Fruit fly (Drosophila melanogaster) whole organism, embryonic: ENCODE data around the gene Swip-1.

Experiments
- Awh ChIP-seq: fragments of 200-800 bp; sonication (Bioruptor generic); IDR thresholded peaks from 2 replicates; pipeline ENCODE4, ENCODE4 v1.3.6; 2022; ENCODE audit warnings: missing biosample characterization, missing genetic modification characterization
- B-H2 ChIP-seq: fragments of 200-800 bp; sonication (Bioruptor generic); optimal IDR thresholded peaks from 2 replicates; lab custom pipeline; 2018; ENCODE audit warnings: missing biosample characterization, mild to moderate bottlenecking, missing genetic modification characterization
- Blimp-1 ChIP-seq: fragments of 200-800 bp; sonication (Bioruptor generic); optimal IDR thresholded peaks from 3 replicates; lab custom pipeline; 2018; ENCODE audit warnings: missing biosample characterization, missing genetic modification characterization, mild to moderate bottlenecking, moderate library complexity, missing genetic modification reagents
- C15 ChIP-seq: fragments of 200-800 bp; sonication (Bioruptor generic); IDR thresholded peaks from 3 replicates; pipeline ENCODE4 v1.3.6; 2022; ENCODE audit warnings: missing biosample characterization, missing genetic modification characterization
- CG10979 ChIP-seq: fragments of 200-800 bp; sonication (Bioruptor generic); optimal IDR thresholded peaks from 2 replicates; lab custom pipeline; 2018; ENCODE audit warnings: missing biosample characterization, mild to moderate bottlenecking, missing genetic modification characterization, moderate library complexity
- CG12299 ChIP-seq: fragments of 200-800 bp; sonication (Bioruptor generic); optimal IDR thresholded peaks from 2 replicates; lab custom pipeline; 2018; ENCODE audit warnings: missing biosample characterization, mild to moderate bottlenecking, missing genetic modification characterization
- CG12769 ChIP-seq: fragments of 200-800 bp; sonication (Bioruptor generic); optimal IDR thresholded peaks from 2 replicates; lab custom pipeline; 2019; ENCODE audit warnings: missing biosample characterization, mild to moderate bottlenecking, missing genetic modification characterization, moderate library complexity
- CG14441 ChIP-seq: fragments of 200-800 bp; sonication (Bioruptor generic); IDR thresholded peaks from 2 replicates; pipeline ENCODE4 v1.3.6; 2022; ENCODE audit warnings: missing biosample characterization, missing genetic modification characterization
- CG15514 ChIP-seq: fragments of 200-800 bp; sonication (Bioruptor generic); optimal IDR thresholded peaks from 3 replicates; lab custom pipeline; 2017; ENCODE audit warnings: missing biosample characterization, missing genetic modification characterization, mild to moderate bottlenecking, moderate library complexity, missing genetic modification reagents
- CG17568 ChIP-seq: fragments of 200-800 bp; sonication (Bioruptor generic); optimal IDR thresholded peaks from 2 replicates; lab custom pipeline; 2018; ENCODE audit warnings: missing biosample characterization, mild to moderate bottlenecking, missing genetic modification characterization, moderate library complexity
- CG2678 ChIP-seq: fragments of 200-800 bp; sonication (Bioruptor generic); optimal IDR thresholded peaks from 3 replicates; lab custom pipeline; 2019; ENCODE audit warnings: missing biosample characterization, mild to moderate bottlenecking, missing genetic modification characterization, moderate library complexity
- CG34422 ChIP-seq: fragments of 200-800 bp; sonication (Bioruptor generic); IDR thresholded peaks from 3 replicates; pipeline ENCODE4 v1.3.6; 2022; ENCODE audit warnings: missing biosample characterization, missing genetic modification characterization
- CG3838 ChIP-seq: fragments of 200-800 bp; sonication (Bioruptor generic); optimal IDR thresholded peaks from 3 replicates; lab custom pipeline; 2016; ENCODE audit warnings: missing biosample characterization, missing genetic modification characterization
- CG43689 ChIP-seq: fragments of 200-800 bp; sonication (Bioruptor generic); IDR thresholded peaks from 2 replicates; pipeline ENCODE4 v1.3.6; 2022; ENCODE audit warnings: missing biosample characterization, missing genetic modification characterization
- CG4854 ChIP-seq: fragments of 200-800 bp; sonication (Bioruptor generic); optimal IDR thresholded peaks from 2 replicates; lab custom pipeline; 2016; ENCODE audit warnings: missing biosample characterization, missing genetic modification characterization, inconsistent platforms
- CG7357 ChIP-seq: fragments of 200-800 bp; sonication (Bioruptor generic); IDR thresholded peaks from 3 replicates; pipeline ENCODE4 v1.3.6; 2022; ENCODE audit warnings: missing biosample characterization, missing genetic modification characterization
- CG7556 ChIP-seq: fragments of 200-800 bp; sonication (Bioruptor generic); optimal IDR thresholded peaks from 2 replicates; lab custom pipeline; 2017; ENCODE audit warnings: missing biosample characterization, mild to moderate bottlenecking, missing genetic modification characterization
- CG7839 ChIP-seq: fragments of 200-800 bp; sonication (Bioruptor generic); optimal IDR thresholded peaks from 3 replicates; lab custom pipeline; 2018; ENCODE audit warnings: missing biosample characterization, mild to moderate bottlenecking, missing genetic modification characterization, moderate library complexity
- CG7963 ChIP-seq: fragments of 200-800 bp; sonication (Bioruptor generic); IDR thresholded peaks from 3 replicates; pipeline ENCODE4 v1.3.6; 2022; ENCODE audit warnings: missing biosample characterization, missing genetic modification characterization; ENCODE audit not compliant: partially characterized antibody
- CG8089 ChIP-seq: fragments of 200-800 bp; sonication (Bioruptor generic); optimal IDR thresholded peaks from 3 replicates; lab custom pipeline; 2016; ENCODE audit warnings: missing biosample characterization, missing genetic modification characterization
- CG8290 ChIP-seq, 3 experiments: fragments of 200-800 bp; sonication (Bioruptor generic); optimal IDR thresholded peaks; 2 replicates each; lab custom pipeline; 2016 to 2019; ENCODE audit warnings: missing biosample characterization in 3 of 3, missing genetic modification characterization in 3 of 3, mild to moderate bottlenecking in 2 of 3, moderate library complexity in 1 of 3
- CG9817 ChIP-seq: fragments of 200-800 bp; sonication (Bioruptor generic); optimal IDR thresholded peaks from 2 replicates; lab custom pipeline; 2018; ENCODE audit warnings: missing biosample characterization, mild to moderate bottlenecking, missing genetic modification characterization, moderate library complexity
- D ChIP-seq, 2 experiments: fragments of 200-800 bp in 1 of 2; fragments of >200 bp in 1 of 2; sonication (Bioruptor generic) in 1 of 2; optimal IDR thresholded peaks; 2 replicates in 1 of 2; 3 replicates in 1 of 2; lab custom pipeline; 2017; ENCODE audit warnings: mild to moderate bottlenecking in 1 of 2, missing biosample characterization in 1 of 2, missing genetic modification characterization in 1 of 2, missing genetic modification reagents in 1 of 2
- Deaf1 ChIP-seq: fragments of 200-800 bp; optimal IDR thresholded peaks from 3 replicates; lab custom pipeline; 2019; ENCODE audit warnings: missing biosample characterization, mild to moderate bottlenecking, missing genetic modification characterization, moderate library complexity
- E2f2 ChIP-seq: fragments of 200-800 bp; sonication (Bioruptor generic); IDR thresholded peaks from 2 replicates; pipeline ENCODE4 v1.3.6; 2022; ENCODE audit warnings: missing biosample characterization, missing genetic modification characterization
- HHEX ChIP-seq: fragments of 200-800 bp; sonication (Bioruptor generic); optimal IDR thresholded peaks from 3 replicates; lab custom pipeline; 2017; ENCODE audit warnings: missing biosample characterization, mild to moderate bottlenecking, missing genetic modification characterization, missing genetic modification reagents
- HLH4C ChIP-seq: fragments of 200-800 bp; sonication (Bioruptor generic); IDR thresholded peaks from 3 replicates; pipeline ENCODE4 v1.3.6; 2022; ENCODE audit warnings: missing biosample characterization, missing genetic modification characterization; ENCODE audit not compliant: partially characterized antibody
- HmgZ ChIP-seq: fragments of 200-800 bp; sonication (Bioruptor generic); optimal IDR thresholded peaks from 2 replicates; lab custom pipeline; 2018; ENCODE audit warnings: missing biosample characterization, mild to moderate bottlenecking, missing genetic modification characterization
- Meics ChIP-seq: fragments of 200-800 bp; sonication (Bioruptor generic); optimal IDR thresholded peaks from 2 replicates; lab custom pipeline; 2017; ENCODE audit warnings: missing biosample characterization, mild to moderate bottlenecking, missing genetic modification characterization
- NC2β ChIP-seq: fragments of 200-800 bp; sonication (Bioruptor generic); optimal IDR thresholded peaks from 2 replicates; lab custom pipeline; 2016; ENCODE audit warnings: missing biosample characterization, missing genetic modification characterization
- Rfx ChIP-seq: fragments of 200-800 bp; sonication (Bioruptor generic); IDR thresholded peaks from 2 replicates; pipeline ENCODE4 v1.3.6; 2022; ENCODE audit warnings: missing biosample characterization, missing genetic modification characterization
- Ssrp ChIP-seq: fragments of 200-800 bp; sonication (Bioruptor generic); optimal IDR thresholded peaks from 2 replicates; lab custom pipeline; 2018; ENCODE audit warnings: missing biosample characterization, mild to moderate bottlenecking, missing genetic modification characterization, moderate library complexity
- Usf ChIP-seq: fragments of 200-800 bp; sonication (Bioruptor generic); optimal IDR thresholded peaks from 2 replicates; lab custom pipeline; 2017; ENCODE audit warnings: missing genotype, missing biosample characterization, missing genetic modification characterization
- ato ChIP-seq: fragments of 200-800 bp; sonication (Bioruptor generic); IDR thresholded peaks from 2 replicates; pipeline ENCODE4 v1.3.6; 2022; ENCODE audit warnings: missing biosample characterization, missing genetic modification characterization; ENCODE audit not compliant: partially characterized antibody
- croc ChIP-seq: fragments of 200-800 bp; sonication (Bioruptor generic); conservative IDR thresholded peaks from 3 replicates; pipeline ENCODE4 v1.3.6; 2022; ENCODE audit warnings: missing biosample characterization, missing genetic modification characterization
- gcm2 ChIP-seq: fragments of 200-800 bp; sonication (Bioruptor generic); optimal IDR thresholded peaks from 2 replicates; lab custom pipeline; 2016; ENCODE audit warnings: missing biosample characterization, missing genetic modification characterization
- kay ChIP-seq: fragments of 200-800 bp; sonication (Bioruptor generic); optimal IDR thresholded peaks from 2 replicates; lab custom pipeline; 2016; ENCODE audit warnings: missing biosample characterization, missing genetic modification characterization
- klu ChIP-seq: fragments of 200-800 bp; sonication (Bioruptor generic); IDR thresholded peaks from 2 replicates; pipeline ENCODE4 v1.3.6; 2022; ENCODE audit warnings: missing biosample characterization, missing genetic modification characterization
- kni ChIP-seq: fragments of 200-800 bp; sonication (Bioruptor generic); optimal IDR thresholded peaks from 3 replicates; lab custom pipeline; 2017; ENCODE audit warnings: mild to moderate bottlenecking, missing biosample characterization, missing genetic modification reagents, missing genetic modification characterization
- lmd ChIP-seq: fragments of 200-800 bp; sonication (Bioruptor generic); IDR thresholded peaks from 2 replicates; pipeline ENCODE4 v1.3.6; 2022; ENCODE audit warnings: missing biosample characterization, missing genetic modification characterization
- nmo ChIP-seq: fragments of 200-800 bp; sonication (Bioruptor generic); optimal IDR thresholded peaks from 2 replicates; lab custom pipeline; 2018; ENCODE audit warnings: missing biosample characterization, mild to moderate bottlenecking, missing genetic modification characterization, moderate library complexity
- org-1 ChIP-seq: fragments of 200-800 bp; sonication (Bioruptor generic); optimal IDR thresholded peaks from 2 replicates; lab custom pipeline; 2017; ENCODE audit warnings: missing biosample characterization, missing genetic modification characterization
- pho ChIP-seq: fragments of 200-800 bp; sonication (Bioruptor generic); optimal IDR thresholded peaks from 2 replicates; lab custom pipeline; 2016; ENCODE audit warnings: missing biosample characterization, missing genetic modification characterization
- sr ChIP-seq: fragments of 200-800 bp; sonication (Bioruptor generic); IDR thresholded peaks from 3 replicates; pipeline ENCODE4 v1.3.6; 2022; ENCODE audit warnings: missing biosample characterization, missing genetic modification characterization
- usp ChIP-seq: fragments of >200 bp; optimal IDR thresholded peaks from 2 replicates; lab custom pipeline; 2017; ENCODE audit warnings: missing biosample characterization, missing genetic modification characterization
- vfl ChIP-seq: fragments of 200-800 bp; sonication (Bioruptor generic); optimal IDR thresholded peaks from 2 replicates; lab custom pipeline; 2016; ENCODE audit warnings: missing biosample characterization, missing genetic modification characterization
- wdn ChIP-seq: fragments of 200-800 bp; sonication (Bioruptor generic); IDR thresholded peaks from 2 replicates; pipeline ENCODE4 v1.3.6; 2022; ENCODE audit warnings: missing biosample characterization, missing genetic modification characterization
- wor ChIP-seq: fragments of 200-800 bp; sonication (Bioruptor generic); IDR thresholded peaks from 2 replicates; pipeline ENCODE4 v1.3.6; 2022; ENCODE audit warnings: missing biosample characterization, missing genetic modification characterization

The Swip-1 gene

DNA sequence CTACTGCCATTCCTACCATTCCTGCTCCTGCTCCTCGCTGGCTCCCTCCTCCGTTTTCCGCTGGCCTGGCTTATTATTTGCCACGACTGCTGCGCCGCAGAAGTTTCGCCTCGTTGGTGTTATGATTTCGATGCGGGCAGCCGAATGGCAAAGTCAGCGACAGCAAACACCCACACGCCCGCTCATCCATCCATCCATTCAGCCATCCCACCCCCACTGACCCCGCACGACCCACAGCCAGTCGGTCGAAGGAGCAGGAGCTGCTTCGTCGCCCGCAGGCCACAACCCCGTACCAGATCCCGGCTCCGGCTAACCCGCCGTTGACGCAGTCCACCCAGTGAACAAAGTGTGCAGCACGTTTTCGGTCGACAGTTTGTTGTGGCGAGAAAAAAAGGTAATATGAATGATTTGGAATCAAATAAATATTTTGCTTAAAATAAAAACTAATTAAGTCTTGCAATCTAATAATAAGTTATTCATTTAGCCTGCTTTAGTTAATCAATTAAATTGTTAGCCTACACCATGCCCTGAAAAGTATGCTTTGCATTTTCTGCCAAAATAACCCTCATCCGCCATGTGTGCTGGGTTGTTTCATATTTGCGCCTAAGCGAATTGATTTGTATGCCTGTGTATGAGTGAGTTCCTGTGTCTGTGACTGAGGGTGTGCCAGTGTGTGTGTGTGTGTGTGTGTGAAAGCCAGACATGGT is 39.6 kb upstream of the Swip-1 start (continued):
- no peak for TF ChIP-seq kay
- peak; percentile 65 for TF ChIP-seq org-1
- no peak for TF ChIP-seq CG43689 (GFP tag; lab: Robert Waterston, UW)
- no peak for TF ChIP-seq D (optimal IDR thresholded peaks at IDR 0.05; lab: Kevin White, UChicago)
- no peak for TF ChIP-seq D (GFP tag; optimal IDR thresholded peaks at IDR 0.05; lab: Kevin White, UChicago)
- TF ChIP-seq nmo, result peak; percentile 43
- TF ChIP-seq sr (GFP tag; lab: Robert Waterston, UW), result no peak
- TF ChIP-seq NC2β (GFP tag; lab: Kevin White, UChicago), result no peak
- TF ChIP-seq pho (GFP tag; lab: Kevin White, UChicago), result peak; percentile 34
- TF ChIP-seq usp (GFP tag; lab: Kevin White, UChicago), result no peak
- no peak for TF ChIP-seq CG7963
- TF ChIP-seq ato (GFP tag; lab: Robert Waterston, UW), result no peak
- peak; percentile 72 for TF ChIP-seq CG7839 (tag; lab: Kevin White, UChicago)
- no peak for TF ChIP-seq gcm2 (GFP tag; lab: Kevin White, UChicago)
- TF ChIP-seq CG17568 (GFP tag; lab: Kevin White, UChicago), result no peak
- 0 out of 2 replicates have a peak, but pooled peaks have one; percentile 16 for TF ChIP-seq Rfx (GFP tag; lab: Robert Waterston, UW)
- TF ChIP-seq vfl, result no peak
- peak; percentile 14 for TF ChIP-seq HHEX (GFP tag; lab: Kevin White, UChicago)
- 0 out of 2 replicates have a peak, but pooled peaks have one; percentile 18 for TF ChIP-seq CG14441 (GFP tag; lab: Robert Waterston, UW)
- TF ChIP-seq C15 (GFP tag; lab: Robert Waterston, UW), result no peak
- TF ChIP-seq kni (GFP tag; lab: Kevin White, UChicago), result no peak
- no peak for TF ChIP-seq klu (GFP tag; lab: Robert Waterston, UW)
- TF ChIP-seq wor (GFP tag; lab: Robert Waterston, UW), result no peak
- peak; percentile 34 for TF ChIP-seq Blimp-1 (GFP tag; lab: Kevin White, UChicago)
- peak; percentile 43; the same call in 1 of the 3 replicates for TF ChIP-seq CG7357 (GFP tag; lab: Robert Waterston, UW)
- TF ChIP-seq Usf (GFP tag; lab: Kevin White, UChicago), result peak; percentile 6
- no peak for TF ChIP-seq wdn (GFP tag; lab: Robert Waterston, UW)
- peak; percentile 70 for TF ChIP-seq B-H2 (GFP tag; lab: Kevin White, UChicago)
- peak; percentile 77 for TF ChIP-seq Meics (GFP tag; lab: Kevin White, UChicago)
- TF ChIP-seq CG2678 (tag; lab: Kevin White, UChicago), result peak; percentile 86
- TF ChIP-seq HLH4C, result no peak
- TF ChIP-seq Ssrp (tag; lab: Kevin White, UChicago), result no peak
- peak; percentile 64 for TF ChIP-seq Deaf1
- 0 out of 3 replicates have a peak, but pooled peaks have one; percentile 39 for TF ChIP-seq CG34422
- no peak for TF ChIP-seq CG8089
- peak; percentile 44 for TF ChIP-seq CG12299 (tag; lab: Kevin White, UChicago)
- no peak for TF ChIP-seq Awh
- TF ChIP-seq lmd, result no peak; the same call in none of the 2 replicates
- peak; percentile 35; the same call in 1 of the 2 replicates for TF ChIP-seq E2f2 (GFP tag; lab: Robert Waterston, UW)
- no peak for TF ChIP-seq CG3838 (GFP tag; lab: Kevin White, UChicago)
- TF ChIP-seq CG9817 (tag; lab: Kevin White, UChicago), result peak; percentile 22
- TF ChIP-seq CG12769 (tag; lab: Kevin White, UChicago), result peak; percentile 81
- TF ChIP-seq CG15514 (GFP tag; lab: Kevin White, UChicago), result peak; percentile 43
- peak; percentile 20; the same call in 2 of the 3 replicates for TF ChIP-seq croc (GFP tag; lab: Robert Waterston, UW)
- peak; percentile 47 for TF ChIP-seq CG10979
- TF ChIP-seq CG8290 (GFP tag; optimal IDR thresholded peaks at IDR 0.05; lab: Kevin White, UChicago), result no peak
- peak in 1 of 2 experiments; percentile 52 for TF ChIP-seq CG8290 (tag; optimal IDR thresholded peaks at IDR 0.05; lab: Kevin White, UChicago)
- no peak for TF ChIP-seq CG4854 (GFP tag; lab: Kevin White, UChicago)
- peak; percentile 51 for TF ChIP-seq HmgZ (tag; lab: Kevin White, UChicago)
- TF ChIP-seq CG7556 (GFP tag; lab: Kevin White, UChicago), result peak; percentile 88
